Worm (Caenorhabditis elegans) whole organism, mixed stage, embryonic: ENCODE data around the gene C25A6.1.

ENCODE experiments used
- ces-1 ChIP-seq: fragments of 150-350 bp; optimal IDR thresholded peaks from 2 replicates; lab custom pipeline; 2014; ENCODE audit warnings: missing biosample characterization, missing genetic modification reagents, missing genetic modification characterization
- lin-13 ChIP-seq: fragments of 150-350 bp; optimal IDR thresholded peaks from 2 replicates; lab custom pipeline; 2014; ENCODE audit warnings: missing biosample characterization, missing genetic modification characterization
- lin-32 ChIP-seq: fragments of 200-800 bp; sonication (Bioruptor generic); optimal IDR thresholded peaks from 2 replicates; lab custom pipeline; 2018; ENCODE audit warnings: mild to moderate bottlenecking, missing genetic modification characterization, missing compliant biosample characterization
- unc-39 ChIP-seq: fragments of 150-350 bp; optimal IDR thresholded peaks from 2 replicates; lab custom pipeline; 2014; ENCODE audit warnings: missing biosample characterization, missing genetic modification characterization
- ztf-11 ChIP-seq: fragments of 150-350 bp; optimal IDR thresholded peaks from 2 replicates; lab custom pipeline; 2014; ENCODE audit warnings: missing biosample characterization, missing genetic modification characterization

- TF ChIP-seq lin-32 (GFP tag; lab: Kevin White, UChicago) (no peak), unc-39 (tag; lab: Kevin White, UChicago) (no peak), ces-1 (GFP tag; lab: Kevin White, UChicago) (no peak), ztf-11 (tag; lab: Kevin White, UChicago) (no peak), lin-13 (no peak)
Measured at ce11 chrV:5403938-5404337, 4.4 kb upstream of the C25A6.1 start.
